Worm (Caenorhabditis elegans): ENCODE measurements around the gene H35N09.1.

H35N09.1 gene

DNA sequence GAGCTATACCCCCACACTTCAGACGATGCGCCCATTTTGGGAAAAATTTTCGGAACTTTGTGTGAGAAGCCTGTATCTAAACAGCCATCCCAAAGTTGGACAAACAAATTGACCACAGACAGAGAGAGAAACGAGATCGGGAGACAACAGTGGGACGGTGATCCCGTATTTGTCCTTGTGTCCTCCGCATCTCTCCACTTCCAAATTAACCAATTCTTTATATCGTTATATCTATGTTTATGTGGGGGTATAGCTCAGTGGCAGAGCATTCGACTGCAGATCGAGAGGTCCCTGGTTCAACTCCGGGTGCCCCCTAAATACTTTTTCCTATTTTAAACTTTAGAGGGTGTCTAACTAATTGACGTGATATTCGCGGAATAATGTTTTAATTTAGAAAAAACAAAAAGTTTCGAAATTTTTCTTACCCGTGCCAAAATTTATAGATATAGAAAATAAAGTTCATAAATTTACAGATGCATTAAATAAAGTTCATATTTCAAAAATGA is 33.6 kb downstream of the H35N09.1 start:
- TF ChIP-seq ztf-16 (tag; optimal IDR thresholded peaks at IDR 0.05) (no peak), odd-2 (tag; optimal IDR thresholded peaks at IDR 0.05) (no peak), ceh-45 (GFP tag; IDR thresholded peaks at IDR 0.05) (peak; percentile 23; the same call in 1 of the 2 replicates), syd-9 (tag; optimal IDR thresholded peaks at IDR 0.05) (peak; percentile 27), K09A11.1 (tag; optimal IDR thresholded peaks at IDR 0.05; ENCODE audit: insufficient read depth) (no peak), hlh-13 (GFP tag; optimal IDR thresholded peaks at IDR 0.05) (peak; percentile 19), pag-3 (tag; optimal IDR thresholded peaks at IDR 0.05; ENCODE audit: borderline replicate concordance) (no peak), ttx-3 (tag; optimal IDR thresholded peaks at IDR 0.05) (peak; percentile 48), ceh-2 (tag; optimal IDR thresholded peaks at IDR 0.05) (peak; percentile 10), hlh-30 (tag; optimal IDR thresholded peaks at IDR 0.05; ENCODE audit: insufficient read depth) (no peak), ceh-24 (tag; optimal IDR thresholded peaks at IDR 0.05) (no peak), fkh-6 (tag; optimal IDR thresholded peaks at IDR 0.05) (peak; percentile 63), gmeb-2 (tag; optimal IDR thresholded peaks at IDR 0.05) (peak; percentile 69), unc-42 (tag; optimal IDR thresholded peaks at IDR 0.05) (no peak), C08G9.2 (tag; optimal IDR thresholded peaks at IDR 0.05) (no peak), tbx-7 (tag; optimal IDR thresholded peaks at IDR 0.05) (no peak), ceh-9 (tag; optimal IDR thresholded peaks at IDR 0.05) (no peak), lim-6 (tag; optimal IDR thresholded peaks at IDR 0.05) (no peak), sox-4 (tag; optimal IDR thresholded peaks at IDR 0.05) (peak; percentile 56), zip-5 (tag; optimal IDR thresholded peaks at IDR 0.05) (peak; percentile 38), ama-1 (optimal IDR thresholded peaks at IDR 0.05) (no peak), npax-4 (tag; optimal IDR thresholded peaks at IDR 0.05) (peak; percentile 28), pax-1 (tag; optimal IDR thresholded peaks at IDR 0.05) (no peak), T23F11.4 (GFP tag; optimal IDR thresholded peaks at IDR 0.05) (peak; percentile 47), hlh-8 (tag; optimal IDR thresholded peaks at IDR 0.05) (no peak), ceh-19 (GFP tag; optimal IDR thresholded peaks at IDR 0.05) (peak; percentile 69), eyg-1 (tag; optimal IDR thresholded peaks at IDR 0.05) (peak; percentile 9), hlh-15 (tag; optimal IDR thresholded peaks at IDR 0.05) (peak; percentile 54), K02D7.2 (tag; optimal IDR thresholded peaks at IDR 0.05) (no peak), ets-4 (tag; optimal IDR thresholded peaks at IDR 0.05) (no peak), nhr-232 (tag; optimal IDR thresholded peaks at IDR 0.05) (peak; percentile 58), lin-11 (tag; optimal IDR thresholded peaks at IDR 0.05) (peak; percentile 11), dve-1 (tag; optimal IDR thresholded peaks at IDR 0.05) (no peak), ceh-6 (GFP tag; optimal IDR thresholded peaks at IDR 0.05) (peak; percentile 63), sdc-2 (tag; optimal IDR thresholded peaks at IDR 0.05) (no peak), unc-55 (GFP tag; optimal IDR thresholded peaks at IDR 0.05) (no peak), fkh-10 (GFP tag; optimal IDR thresholded peaks at IDR 0.05) (no peak), unc-3 (GFP tag; conservative IDR thresholded peaks at IDR 0.05) (peak; percentile 48; the same call in 1 of the 2 replicates), unc-3 (tag; optimal IDR thresholded peaks at IDR 0.05) (peak; percentile 18), ahr-1 (tag; optimal IDR thresholded peaks at IDR 0.05) (no peak), elt-2 (tag; optimal IDR thresholded peaks at IDR 0.05) (peak; percentile 51), F13H6.1 (tag; optimal IDR thresholded peaks at IDR 0.05) (no peak), ref-2 (tag; optimal IDR thresholded peaks at IDR 0.05) (no peak), C38D4.7 (GFP tag; optimal IDR thresholded peaks at IDR 0.05) (peak; percentile 68), madf-2 (tag; optimal IDR thresholded peaks at IDR 0.05) (no peak), pha-2 (tag; optimal IDR thresholded peaks at IDR 0.05) (peak; percentile 78), ceh-14 (tag; optimal IDR thresholded peaks at IDR 0.05) (no peak), che-1 (tag; optimal IDR thresholded peaks at IDR 0.05) (peak; percentile 1), ceh-34 (tag; optimal IDR thresholded peaks at IDR 0.05) (peak; percentile 32), tbx-2 (tag; optimal IDR thresholded peaks at IDR 0.05) (peak; percentile 43), ceh-48 (tag; optimal IDR thresholded peaks at IDR 0.05) (no peak), pqm-1 (tag; optimal IDR thresholded peaks at IDR 0.05) (no peak), sox-2 (GFP tag; IDR thresholded peaks at IDR 0.05) (peak; percentile 55)

Data from whole organism, late embryonic.